Worm (Caenorhabditis elegans) whole organism, L1 larva: ENCODE results near the gene nhr-180.

ENCODE experiments used
- C16A3.4 ChIP-seq: fragments of 150-350 bp; optimal IDR thresholded peaks from 2 replicates; lab custom pipeline; 2014; ENCODE audit warnings: missing biosample characterization, missing genetic modification characterization
- C34B4.2 ChIP-seq: sonication (generic microtip); optimal IDR thresholded peaks from 2 replicates; lab custom pipeline; 2017; ENCODE audit warnings: mild to moderate bottlenecking, missing genetic modification characterization, missing compliant biosample characterization
- alr-1 ChIP-seq: fragments of 200-800 bp; sonication (Bioruptor generic); optimal IDR thresholded peaks from 2 replicates; lab custom pipeline; 2018; ENCODE audit warnings: borderline replicate concordance, mild to moderate bottlenecking, missing genetic modification characterization, missing compliant biosample characterization
- ama-1 ChIP-seq: fragments of 150-350 bp; optimal IDR thresholded peaks from 2 replicates; lab custom pipeline; 2014
- blmp-1 ChIP-seq: fragments of 150-350 bp; optimal IDR thresholded peaks from 2 replicates; lab custom pipeline; 2014; ENCODE audit warnings: missing biosample characterization, missing genetic modification characterization
- ceh-63 ChIP-seq: fragments of 200-800 bp; sonication (Bioruptor generic); optimal IDR thresholded peaks from 2 replicates; lab custom pipeline; 2018; ENCODE audit warnings: mild to moderate bottlenecking, missing genetic modification characterization, missing compliant biosample characterization
- ceh-82 ChIP-seq, 3 experiments: fragments of 150-350 bp in 1 of 3; sonication (generic microtip) in 2 of 3; optimal IDR thresholded peaks; 2 replicates each; lab custom pipeline; 2014 to 2017; ENCODE audit warnings: missing biosample characterization in 3 of 3, missing genetic modification characterization in 3 of 3
- ceh-90 ChIP-seq: sonication (generic microtip); optimal IDR thresholded peaks from 2 replicates; lab custom pipeline; 2016; ENCODE audit warnings: missing genetic modification characterization, missing compliant biosample characterization
- dpl-1 ChIP-seq, 3 experiments: fragments of 150-350 bp in 2 of 3; sonication (generic microtip) in 1 of 3; optimal IDR thresholded peaks; 2 replicates each; lab custom pipeline; 2014 to 2017; ENCODE audit warnings: missing biosample characterization in 3 of 3, missing genetic modification characterization in 3 of 3, missing genetic modification reagents in 3 of 3
- dsc-1 ChIP-seq: sonication (generic microtip); optimal IDR thresholded peaks from 2 replicates; lab custom pipeline; 2016; ENCODE audit warnings: mild to moderate bottlenecking, missing genetic modification characterization, missing compliant biosample characterization
- efl-1 ChIP-seq, 4 experiments: fragments of 150-350 bp; optimal IDR thresholded peaks in 3 of 4; peaks in 1 of 4; 1 replicate in 1 of 4; 2 replicates in 3 of 4; lab custom pipeline; 2014; ENCODE audit warnings: missing biosample characterization in 2 of 4, missing genetic modification characterization in 2 of 4, missing genetic modification reagents in 2 of 4
- efl-3 ChIP-seq: fragments of 200-800 bp; sonication (Bioruptor generic); optimal IDR thresholded peaks from 2 replicates; lab custom pipeline; 2018; ENCODE audit warnings: mild to moderate bottlenecking, missing genetic modification characterization, missing compliant biosample characterization
- egl-27 ChIP-seq, 2 experiments: fragments of 150-350 bp in 1 of 2; sonication (generic microtip); optimal IDR thresholded peaks; 3 replicates each; lab custom pipeline; 2017 to 2018; ENCODE audit warnings: missing biosample characterization in 2 of 2, missing genetic modification characterization in 2 of 2, missing genetic modification reagents in 2 of 2
- elt-2 ChIP-seq: sonication (generic microtip); optimal IDR thresholded peaks from 2 replicates; lab custom pipeline; 2016; ENCODE audit warnings: missing genetic modification characterization, mild to moderate bottlenecking, inconsistent platforms, missing compliant biosample characterization, missing genetic modification reagents
- ets-5 ChIP-seq: fragments of 200-800 bp; sonication (Bioruptor generic); IDR thresholded peaks from 2 replicates; pipeline ENCODE4 v1.3.6; 2022; ENCODE audit warnings: missing genetic modification characterization, missing compliant biosample characterization
- fkh-10 ChIP-seq: sonication (generic microtip); optimal IDR thresholded peaks from 2 replicates; lab custom pipeline; 2017; ENCODE audit warnings: missing biosample characterization, missing genetic modification reagents, missing genetic modification characterization
- fkh-8 ChIP-seq: sonication (generic microtip); optimal IDR thresholded peaks from 2 replicates; lab custom pipeline; 2016; ENCODE audit warnings: mild to moderate bottlenecking, missing genetic modification characterization, missing compliant biosample characterization
- hpl-2 ChIP-seq: fragments of 150-350 bp; optimal IDR thresholded peaks from 2 replicates; lab custom pipeline; 2014; ENCODE audit warnings: missing biosample characterization, missing genetic modification reagents, missing genetic modification characterization
- isw-1 ChIP-seq: fragments of 200-800 bp; sonication (Bioruptor generic); IDR thresholded peaks from 2 replicates; pipeline ENCODE4 v1.3.6; 2022; ENCODE audit warnings: missing genetic modification characterization, missing compliant biosample characterization
- lin-14 ChIP-seq: fragments of 200-800 bp; sonication (Bioruptor generic); optimal IDR thresholded peaks from 2 replicates; lab custom pipeline; 2018; ENCODE audit warnings: mild to moderate bottlenecking, missing genetic modification characterization, moderate library complexity, missing compliant biosample characterization
- lin-15B ChIP-seq: fragments of 150-350 bp; sonication (generic microtip); optimal IDR thresholded peaks from 3 replicates; lab custom pipeline; 2014; ENCODE audit warnings: missing biosample characterization, missing genetic modification characterization
- lin-39 ChIP-seq: fragments of 150-350 bp; optimal IDR thresholded peaks from 2 replicates; lab custom pipeline; 2014; ENCODE audit warnings: missing biosample characterization, missing genetic modification reagents, missing genetic modification characterization
- lir-3 ChIP-seq: sonication (generic microtip); optimal IDR thresholded peaks from 2 replicates; lab custom pipeline; 2016; ENCODE audit warnings: mild to moderate bottlenecking, missing genetic modification characterization, moderate library complexity, missing compliant biosample characterization; ENCODE audit not compliant: poor library complexity
- mab-9 ChIP-seq: fragments of 200-800 bp; sonication (Bioruptor generic); IDR thresholded peaks from 2 replicates; pipeline ENCODE4 v1.3.6; 2022; ENCODE audit warnings: missing genetic modification reagents, missing genetic modification characterization, missing compliant biosample characterization
- mdl-1 ChIP-seq, 2 experiments: fragments of 150-350 bp; optimal IDR thresholded peaks; 2 replicates each; lab custom pipeline; 2014 to 2017; ENCODE audit warnings: missing biosample characterization in 2 of 2, missing genetic modification characterization in 2 of 2, inconsistent platforms in 1 of 2
- mef-2 ChIP-seq: fragments of 150-350 bp; optimal IDR thresholded peaks from 2 replicates; lab custom pipeline; 2014; ENCODE audit warnings: missing biosample characterization, missing genetic modification characterization
- mep-1 ChIP-seq: fragments of 150-350 bp; optimal IDR thresholded peaks from 2 replicates; lab custom pipeline; 2014; ENCODE audit warnings: missing biosample characterization, missing genetic modification characterization
- nhr-11 ChIP-seq: fragments of 150-350 bp; optimal IDR thresholded peaks from 2 replicates; lab custom pipeline; 2014; ENCODE audit warnings: missing biosample characterization, missing genetic modification characterization
- nhr-20 ChIP-seq: sonication (generic microtip); optimal IDR thresholded peaks from 2 replicates; lab custom pipeline; 2016; ENCODE audit warnings: mild to moderate bottlenecking, missing genetic modification characterization, missing compliant biosample characterization
- nhr-71 ChIP-seq: sonication (generic microtip); optimal IDR thresholded peaks from 2 replicates; lab custom pipeline; 2016; ENCODE audit warnings: mild to moderate bottlenecking, missing genetic modification characterization, moderate library complexity, missing compliant biosample characterization
- nhr-77 ChIP-seq: fragments of 150-350 bp; optimal IDR thresholded peaks from 2 replicates; lab custom pipeline; 2014; ENCODE audit warnings: missing biosample characterization, missing genetic modification characterization
- nhr-90 ChIP-seq: sonication (generic microtip); optimal IDR thresholded peaks from 2 replicates; lab custom pipeline; 2016; ENCODE audit warnings: mild to moderate bottlenecking, missing genetic modification characterization, missing compliant biosample characterization; ENCODE audit not compliant: poor library complexity
- pax-3 ChIP-seq: fragments of 200-800 bp; sonication (Bioruptor generic); optimal IDR thresholded peaks from 2 replicates; lab custom pipeline; 2018; ENCODE audit warnings: mild to moderate bottlenecking, missing genetic modification characterization, moderate library complexity, missing compliant biosample characterization
- rnt-1 ChIP-seq: sonication (generic microtip); optimal IDR thresholded peaks from 2 replicates; lab custom pipeline; 2016; ENCODE audit warnings: mild to moderate bottlenecking, missing genetic modification characterization, moderate library complexity, missing compliant biosample characterization
- skn-1 ChIP-seq: fragments of 150-350 bp; optimal IDR thresholded peaks from 2 replicates; lab custom pipeline; 2014; ENCODE audit warnings: missing biosample characterization, missing genetic modification characterization
- snu-23 ChIP-seq: sonication (generic microtip); optimal IDR thresholded peaks from 2 replicates; lab custom pipeline; 2016; ENCODE audit warnings: missing genetic modification characterization, missing compliant biosample characterization
- sox-4 ChIP-seq: sonication (generic microtip); optimal IDR thresholded peaks from 2 replicates; lab custom pipeline; 2016; ENCODE audit warnings: missing genetic modification characterization, missing compliant biosample characterization
- swsn-7 ChIP-seq: sonication (generic microtip); optimal IDR thresholded peaks from 2 replicates; lab custom pipeline; 2016; ENCODE audit warnings: missing genetic modification characterization, missing compliant biosample characterization
- tlp-1 ChIP-seq: fragments of 150-350 bp; optimal IDR thresholded peaks from 2 replicates; lab custom pipeline; 2014; ENCODE audit warnings: missing biosample characterization, missing genetic modification characterization
- unc-86 ChIP-seq: sonication (generic microtip); optimal IDR thresholded peaks from 2 replicates; lab custom pipeline; 2016; ENCODE audit warnings: missing genetic modification characterization, missing compliant biosample characterization
- unc-98 ChIP-seq: fragments of 200-800 bp; sonication (Bioruptor generic); IDR thresholded peaks from 2 replicates; pipeline ENCODE4 v1.3.6; 2022; ENCODE audit warnings: missing genetic modification characterization, missing compliant biosample characterization
- xbp-1 ChIP-seq: sonication (generic microtip); optimal IDR thresholded peaks from 2 replicates; lab custom pipeline; 2016; ENCODE audit warnings: missing genetic modification characterization, missing compliant biosample characterization
- zag-1 ChIP-seq: fragments of 150-350 bp; optimal IDR thresholded peaks from 2 replicates; lab custom pipeline; 2014; ENCODE audit warnings: missing biosample characterization, missing genetic modification characterization
- zip-4 ChIP-seq: fragments of 200-800 bp; sonication (Bioruptor generic); optimal IDR thresholded peaks from 2 replicates; lab custom pipeline; 2018; ENCODE audit warnings: mild to moderate bottlenecking, missing genetic modification characterization, moderate library complexity, missing compliant biosample characterization

Gene nhr-180

ce11 chrV:642750-643149 is 24.6 kb downstream of the nhr-180 start, which contains the start of gene nhr-190:
nhr-190 (minus strand) TSS chrV:642924.
- TF ChIP-seq efl-1 (optimal IDR thresholded peaks at IDR 0.05; lab: Kevin White, UChicago) (peak; percentile 31 to 47), efl-1 (GFP tag; optimal IDR thresholded peaks at IDR 0.05 in 1 of 2; lab: Kevin White, UChicago) (no peak), nhr-20 (tag; lab: Kevin White, UChicago) (peak; percentile 22), dsc-1 (tag; lab: Kevin White, UChicago) (no peak), alr-1 (tag; lab: Kevin White, UChicago) (no peak), rnt-1 (peak; percentile 33), fkh-8 (tag; lab: Kevin White, UChicago) (peak; percentile 41), ceh-82 (tag; optimal IDR thresholded peaks at IDR 0.05; lab: Kevin White, UChicago) (peak in 1 of 3 experiments; percentile 2), swsn-7 (tag; lab: Kevin White, UChicago) (peak; percentile 30)

ce11 chrV:638328-638727 is 29.0 kb downstream of the nhr-180 start, which contains the start of gene srj-37:
srj-37 (plus strand) TSS chrV:638628.
- TF ChIP-seq sox-4 (tag; lab: Kevin White, UChicago) (no peak), lir-3 (tag; lab: Kevin White, UChicago) (no peak), zip-4 (GFP tag; lab: Kevin White, UChicago) (no peak), ama-1 (lab: Kevin White, UChicago) (no peak), isw-1 (GFP tag; lab: Robert Waterston, UW) (no peak), nhr-77 (tag; lab: Kevin White, UChicago) (no peak), nhr-11 (tag; lab: Kevin White, UChicago) (no peak), nhr-71 (tag; lab: Kevin White, UChicago) (no peak), hpl-2 (GFP tag; lab: Kevin White, UChicago) (no peak), alr-1 (tag; lab: Kevin White, UChicago) (no peak), fkh-10 (GFP tag; lab: Kevin White, UChicago) (no peak), mdl-1 (tag; optimal IDR thresholded peaks at IDR 0.05; lab: Kevin White, UChicago) (no peak), snu-23 (GFP tag; lab: Kevin White, UChicago) (no peak), swsn-7 (tag; lab: Kevin White, UChicago) (no peak), skn-1 (tag; lab: Kevin White, UChicago) (no peak), C34B4.2 (tag; lab: Kevin White, UChicago) (no peak), zag-1 (tag; lab: Kevin White, UChicago) (no peak), lin-14 (GFP tag; lab: Kevin White, UChicago) (no peak), egl-27 (tag; optimal IDR thresholded peaks at IDR 0.05; lab: Kevin White, UChicago) (no peak), dpl-1 (GFP tag; optimal IDR thresholded peaks at IDR 0.05; lab: Kevin White, UChicago) (no peak)

- TF ChIP-seq nhr-90 (no peak), ceh-63 (GFP tag; lab: Kevin White, UChicago) (no peak), sox-4 (tag; lab: Kevin White, UChicago) (no peak), efl-3 (GFP tag; lab: Kevin White, UChicago) (no peak), blmp-1 (no peak), nhr-20 (tag; lab: Kevin White, UChicago) (no peak), ceh-82 (tag; optimal IDR thresholded peaks at IDR 0.05; lab: Kevin White, UChicago) (no peak), lin-39 (no peak)
These were observed 31.0 kb downstream of the nhr-180 start, which contains the start of gene pals-31 for ce11 chrV:636281-636680. pals-31 (plus strand) TSS chrV:636581.

- TF ChIP-seq nhr-20 (tag; lab: Kevin White, UChicago), result peak; percentile 33
- TF ChIP-seq unc-98 (GFP tag; lab: Robert Waterston, UW), result no peak
- no peak for TF ChIP-seq egl-27 (tag; optimal IDR thresholded peaks at IDR 0.05; lab: Kevin White, UChicago)
- no peak for TF ChIP-seq mep-1 (tag; lab: Kevin White, UChicago)
- TF ChIP-seq elt-2 (tag; lab: Kevin White, UChicago), result peak; percentile 29
- no peak for TF ChIP-seq ets-5
- no peak for TF ChIP-seq fkh-8 (tag; lab: Kevin White, UChicago)
- no peak for TF ChIP-seq tlp-1 (tag; lab: Kevin White, UChicago)
- no peak for TF ChIP-seq skn-1 (tag; lab: Kevin White, UChicago)
- peak in 1 of 2 experiments; percentile 47 for TF ChIP-seq mdl-1 (tag; optimal IDR thresholded peaks at IDR 0.05; lab: Kevin White, UChicago)
- TF ChIP-seq alr-1 (tag; lab: Kevin White, UChicago), result no peak
- TF ChIP-seq mab-9 (GFP tag; lab: Robert Waterston, UW), result no peak
- no peak for TF ChIP-seq C34B4.2 (tag; lab: Kevin White, UChicago)
- no peak for TF ChIP-seq zag-1 (tag; lab: Kevin White, UChicago)
- no peak for TF ChIP-seq lin-15B (tag; lab: Kevin White, UChicago)
- TF ChIP-seq xbp-1 (tag; lab: Kevin White, UChicago), result no peak
- TF ChIP-seq unc-86 (tag; lab: Kevin White, UChicago), result no peak
- no peak for TF ChIP-seq isw-1 (GFP tag; lab: Robert Waterston, UW)
- peak; percentile 27 for TF ChIP-seq C16A3.4 (tag; lab: Kevin White, UChicago)
- no peak for TF ChIP-seq pax-3 (tag; lab: Kevin White, UChicago)
- no peak for TF ChIP-seq mef-2 (tag; lab: Kevin White, UChicago)
- TF ChIP-seq ceh-90, result no peak
These were observed 31.7 kb downstream of the nhr-180 start for ce11 chrV:635630-636029.
